Worm (Caenorhabditis elegans): ENCODE measurements around the gene Y25C1A.14.

ce11 chrII:3062876-3063275, 33.9 kb downstream of the Y25C1A.14 start:
- TF ChIP-seq nhr-11 (tag; optimal IDR thresholded peaks at IDR 0.05), result no peak
- TF ChIP-seq ceh-2 (tag; optimal IDR thresholded peaks at IDR 0.05), result no peak

All from whole organism, late embryonic.